Worm (Caenorhabditis elegans): Measurements from ENCODE around the gene mam-7.

- TF ChIP-seq ceh-58 (GFP tag; IDR thresholded peaks at IDR 0.05) (no peak), snpc-4 (GFP tag; optimal IDR thresholded peaks at IDR 0.05) (no peak), snpc-4 (tag; optimal IDR thresholded peaks at IDR 0.05) (no peak), bed-1 (GFP tag; IDR thresholded peaks at IDR 0.05) (no peak)
These were observed 14.1 kb upstream of the mam-7 start, which contains the start of gene ZK757.2 for ce11 chrIII:9878828-9879227.
